Fruit fly (Drosophila melanogaster) S2 (cell line): ENCODE data around the gene CG6026.

Source experiments
- CG8478 ChIP-seq: fragments of >200 bp; optimal IDR thresholded peaks from 2 replicates; lab custom pipeline; 2018
- CTCF ChIP-seq, 2 experiments: fragments of >200 bp; optimal IDR thresholded peaks; 2 replicates each; lab custom pipeline; 2018

DNA sequence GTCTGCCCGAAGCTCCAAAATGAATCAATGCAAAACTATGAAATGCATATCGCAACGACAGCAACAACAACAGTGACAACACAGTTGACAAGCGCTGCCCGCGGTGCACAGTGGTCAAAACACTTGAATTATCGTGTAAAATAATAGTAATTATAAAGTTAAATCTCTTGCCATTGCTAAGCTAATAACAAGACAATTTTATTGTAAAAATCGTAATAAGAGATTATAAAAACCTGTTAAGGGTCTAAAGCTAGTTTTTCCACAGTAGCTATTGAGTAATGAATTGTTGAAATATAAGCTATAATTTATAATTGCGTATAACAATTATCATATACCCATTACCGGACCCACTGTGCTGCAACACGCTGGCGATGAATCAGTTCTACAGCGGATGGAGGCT lies 39.7 kb downstream of the CG6026 start:
- TF ChIP-seq CTCF (optimal IDR thresholded peaks at IDR 0.05; lab: Kevin White, UChicago) = no peak
- TF ChIP-seq CG8478 (lab: Kevin White, UChicago) = no peak
